Fruit fly (Drosophila melanogaster): Measurements from ENCODE around the gene PyK.

- TF ChIP-seq CG8632 (GFP tag; optimal IDR thresholded peaks at IDR 0.05) (no peak), achi (GFP tag; optimal IDR thresholded peaks at IDR 0.05) (no peak), CG34406 (GFP tag; optimal IDR thresholded peaks at IDR 0.05) (no peak), Lpt (GFP tag; optimal IDR thresholded peaks at IDR 0.05) (no peak), CG6854 (GFP tag; optimal IDR thresholded peaks at IDR 0.05) (no peak), spab (GFP tag; optimal IDR thresholded peaks at IDR 0.05) (no peak), Ets96B (tag; optimal IDR thresholded peaks at IDR 0.05) (no peak), Gug (GFP tag; IDR thresholded peaks at IDR 0.05) (no peak), Sox14 (GFP tag; optimal IDR thresholded peaks at IDR 0.05) (no peak), Hr38 (GFP tag; optimal IDR thresholded peaks at IDR 0.05) (no peak), Eip78C (GFP tag) (peak; percentile 1), esn (GFP tag; optimal IDR thresholded peaks at IDR 0.05) (no peak), Blimp-1 (GFP tag; optimal IDR thresholded peaks at IDR 0.05) (no peak), Sox15 (GFP tag; optimal IDR thresholded peaks at IDR 0.05) (no peak)
Observed at dm6 chr3R:22330512-22331119, 36.7 kb upstream of the PyK start, which contains the start of gene CG33721.
